Fruit fly (Drosophila melanogaster): Measurements from ENCODE around the gene PGRP-LC.

Gene PGRP-LC

dm6 chr3L:9383345-9384075, 44.9 kb downstream of the PGRP-LC start, which contains the start of gene Hsp27 (continued):
- TF ChIP-seq H2.0 (GFP tag; IDR thresholded peaks at IDR 0.05) (peak; percentile 98), CG2712 (tag; optimal IDR thresholded peaks at IDR 0.05) (peak; percentile 99), jigr1 (GFP tag; IDR thresholded peaks at IDR 0.05) (peak; percentile 98), hth (optimal IDR thresholded peaks at IDR 0.05) (no peak), br (optimal IDR thresholded peaks at IDR 0.05) (no peak), CG10654 (GFP tag; optimal IDR thresholded peaks at IDR 0.05) (peak; percentile 98), sqz (GFP tag; optimal IDR thresholded peaks at IDR 0.05) (peak; percentile 93), vvl (GFP tag; IDR thresholded peaks at IDR 0.05) (peak; percentile 99), luna (GFP tag; optimal IDR thresholded peaks at IDR 0.05) (peak; percentile 60), CG8924 (tag; optimal IDR thresholded peaks at IDR 0.05) (peak; percentile 98), CG18764 (GFP tag; optimal IDR thresholded peaks at IDR 0.05) (peak; percentile 97), nmo (GFP tag; optimal IDR thresholded peaks at IDR 0.05) (peak; percentile 99), CG13424 (tag; optimal IDR thresholded peaks at IDR 0.05) (peak; percentile 95), al (GFP tag; IDR thresholded peaks at IDR 0.05) (peak; percentile 98), CG13775 (GFP tag; optimal IDR thresholded peaks at IDR 0.05) (peak; percentile 95), Oli (tag; optimal IDR thresholded peaks at IDR 0.05) (peak; percentile 99), CG8359 (GFP tag; optimal IDR thresholded peaks at IDR 0.05; ENCODE audit: borderline replicate concordance) (peak; percentile 94), CG17186 (GFP tag; optimal IDR thresholded peaks at IDR 0.05) (peak; percentile 92), CG7786 (GFP tag; optimal IDR thresholded peaks at IDR 0.05) (peak; percentile 88), CG1529 (GFP tag; optimal IDR thresholded peaks at IDR 0.05) (peak; percentile 98), run (tag; optimal IDR thresholded peaks at IDR 0.05) (peak; percentile 95), yki (optimal IDR thresholded peaks at IDR 0.05) (no peak), CG10543 (GFP tag; optimal IDR thresholded peaks at IDR 0.05) (peak; percentile 74), bsh (GFP tag; optimal IDR thresholded peaks at IDR 0.05) (peak; percentile 99 to 100), Usf (GFP tag; optimal IDR thresholded peaks at IDR 0.05) (peak; percentile 96), ab (GFP tag; optimal IDR thresholded peaks at IDR 0.05) (peak; percentile 75), pzg (GFP tag; optimal IDR thresholded peaks at IDR 0.05) (peak; percentile 25), Dad (GFP tag; optimal IDR thresholded peaks at IDR 0.05) (peak; percentile 96), CG17361 (GFP tag; IDR thresholded peaks at IDR 0.05) (peak; percentile 99), eyg (GFP tag; optimal IDR thresholded peaks at IDR 0.05) (peak; percentile 92), CG10462 (GFP tag; optimal IDR thresholded peaks at IDR 0.05) (peak; percentile 95), CG11560 (tag; IDR thresholded peaks at IDR 0.05) (peak; percentile 88), lov (optimal IDR thresholded peaks at IDR 0.05) (no peak), lov (GFP tag; IDR thresholded peaks at IDR 0.05) (peak; percentile 98), lmd (GFP tag; IDR thresholded peaks at IDR 0.05) (peak; percentile 99), pum (GFP tag; optimal IDR thresholded peaks at IDR 0.05) (peak; percentile 94), bbx (GFP tag; IDR thresholded peaks at IDR 0.05; ENCODE audit: partially characterized antibody) (peak; percentile 22; the same call in 1 of the 2 replicates), CG18011 (GFP tag; optimal IDR thresholded peaks at IDR 0.05) (peak; percentile 89), Fer3 (tag; optimal IDR thresholded peaks at IDR 0.05) (peak; percentile 97), CG1792 (GFP tag; optimal IDR thresholded peaks at IDR 0.05) (peak; percentile 92), tll (GFP tag; optimal IDR thresholded peaks at IDR 0.05) (peak in 1 of 2 experiments; percentile 50), Sin3A (optimal IDR thresholded peaks at IDR 0.05) (no peak), CG1024 (GFP tag; IDR thresholded peaks at IDR 0.05) (peak; percentile 94), NFAT (GFP tag; IDR thresholded peaks at IDR 0.05) (peak; percentile 97), pita (GFP tag; optimal IDR thresholded peaks at IDR 0.05) (no peak), ham (GFP tag; IDR thresholded peaks at IDR 0.05) (peak; percentile 86), ac (GFP tag; optimal IDR thresholded peaks at IDR 0.05) (peak; percentile 82), CG17328 (GFP tag; IDR thresholded peaks at IDR 0.05) (peak; percentile 98), CG11696 (GFP tag; IDR thresholded peaks at IDR 0.05) (peak; percentile 93), CG31388 (GFP tag; optimal IDR thresholded peaks at IDR 0.05) (peak; percentile 96), CG3726 (GFP tag; IDR thresholded peaks at IDR 0.05) (peak; percentile 98)
